Worm (Caenorhabditis elegans) whole organism, L4 larva: Measurements from ENCODE around the gene C02G6.3.

Experiments used
- D1046.2 ChIP-seq: fragments of 200-800 bp; sonication (Bioruptor generic); IDR thresholded peaks from 2 replicates; pipeline ENCODE4 v1.3.6; 2022; ENCODE audit warnings: missing genetic modification characterization, missing compliant biosample characterization
- T20F7.1 ChIP-seq: fragments of 200-800 bp; sonication (Bioruptor generic); optimal IDR thresholded peaks from 2 replicates; lab custom pipeline; 2018; ENCODE audit warnings: mild to moderate bottlenecking, missing genetic modification characterization, missing compliant biosample characterization
- Y105C5A.15 ChIP-seq: fragments of 200-800 bp; sonication (Bioruptor generic); IDR thresholded peaks from 2 replicates; pipeline ENCODE4 v1.3.6; 2022; ENCODE audit warnings: missing genetic modification characterization, missing compliant biosample characterization
- Y48G9A.11 ChIP-seq: fragments of 200-800 bp; sonication (Bioruptor generic); IDR thresholded peaks from 2 replicates; pipeline ENCODE4 v1.3.6; 2022; ENCODE audit warnings: missing genetic modification reagents, missing genetic modification characterization, missing compliant biosample characterization
- aha-1 ChIP-seq: fragments of 150-350 bp; peaks from one replicate; lab custom pipeline; 2014; ENCODE audit warnings: missing biosample characterization, missing genetic modification characterization
- ceh-20 ChIP-seq: fragments of 200-800 bp; sonication (Bioruptor generic); IDR thresholded peaks from 2 replicates; pipeline ENCODE4 v1.3.6; 2022; ENCODE audit warnings: missing genetic modification reagents, missing genetic modification characterization, missing compliant biosample characterization
- ceh-28 ChIP-seq: fragments of 150-350 bp; optimal IDR thresholded peaks from 2 replicates; lab custom pipeline; 2014; ENCODE audit warnings: missing biosample characterization, missing genetic modification reagents, missing genetic modification characterization
- ceh-44 ChIP-seq: fragments of 200-800 bp; sonication (Bioruptor generic); IDR thresholded peaks from 2 replicates; pipeline ENCODE4 v1.3.6; 2022; ENCODE audit warnings: missing genetic modification reagents, missing genetic modification characterization, missing compliant biosample characterization
- ces-1 ChIP-seq: fragments of 150-350 bp; sonication (generic microtip); optimal IDR thresholded peaks from 4 replicates; lab custom pipeline; 2014; ENCODE audit warnings: missing biosample characterization, missing genetic modification reagents, missing genetic modification characterization
- cey-2 ChIP-seq: sonication (generic microtip); optimal IDR thresholded peaks from 3 replicates; lab custom pipeline; 2017; ENCODE audit warnings: missing genetic modification characterization, mild to moderate bottlenecking, missing compliant biosample characterization, antibody characterized with exemption, borderline replicate concordance; ENCODE audit not compliant: insufficient read depth
- daf-8 ChIP-seq: fragments of 200-800 bp; sonication (Bioruptor generic); IDR thresholded peaks from 2 replicates; pipeline ENCODE4 v1.3.6; 2022; ENCODE audit warnings: missing genetic modification characterization, missing compliant biosample characterization
- dmd-6 ChIP-seq: fragments of 200-800 bp; sonication (Bioruptor generic); IDR thresholded peaks from 2 replicates; pipeline ENCODE4 v1.3.6; 2022; ENCODE audit warnings: missing genetic modification reagents, missing genetic modification characterization, missing compliant biosample characterization
- dmd-9 ChIP-seq: fragments of 200-800 bp; sonication (Bioruptor generic); IDR thresholded peaks from 2 replicates; pipeline ENCODE4 v1.3.6; 2022; ENCODE audit warnings: missing genetic modification reagents, missing genetic modification characterization, missing compliant biosample characterization
- duxl-1 ChIP-seq: sonication (generic microtip); optimal IDR thresholded peaks from 2 replicates; lab custom pipeline; 2016; ENCODE audit warnings: mild to moderate bottlenecking, missing genetic modification characterization, moderate library complexity, missing compliant biosample characterization; ENCODE audit not compliant: poor library complexity
- fos-1 ChIP-seq: fragments of 150-350 bp; optimal IDR thresholded peaks from 2 replicates; lab custom pipeline; 2014; ENCODE audit warnings: missing biosample characterization, missing genetic modification characterization
- jun-1 ChIP-seq: fragments of 150-350 bp; optimal IDR thresholded peaks from 2 replicates; lab custom pipeline; 2014; ENCODE audit warnings: missing biosample characterization, missing genetic modification reagents, missing genetic modification characterization
- lim-7 ChIP-seq: fragments of 200-800 bp; sonication (Bioruptor generic); IDR thresholded peaks from 2 replicates; pipeline ENCODE4 v1.3.6; 2022; ENCODE audit warnings: missing genetic modification characterization, missing compliant biosample characterization
- lin-38 ChIP-seq: fragments of 200-800 bp; sonication (Bioruptor generic); IDR thresholded peaks from 2 replicates; pipeline ENCODE4 v1.3.6; 2022; ENCODE audit warnings: missing genetic modification reagents, missing genetic modification characterization, missing compliant biosample characterization
- lin-39 ChIP-seq: fragments of 150-350 bp; optimal IDR thresholded peaks from 2 replicates; lab custom pipeline; 2014; ENCODE audit warnings: missing biosample characterization, missing genetic modification reagents, missing genetic modification characterization
- lsy-2 ChIP-seq, 2 experiments: fragments of 150-350 bp in 1 of 2; sonication (generic microtip) in 1 of 2; optimal IDR thresholded peaks; 2 replicates each; lab custom pipeline; 2014 to 2017; ENCODE audit warnings: missing biosample characterization in 2 of 2, missing genetic modification characterization in 2 of 2
- mes-2 ChIP-seq: sonication (generic microtip); optimal IDR thresholded peaks from 2 replicates; lab custom pipeline; 2016; ENCODE audit warnings: missing genotype, mild to moderate bottlenecking, missing genetic modification characterization, missing compliant biosample characterization; ENCODE audit not compliant: poor library complexity, severe bottlenecking
- mxl-3 ChIP-seq: fragments of 200-800 bp; sonication (Bioruptor generic); optimal IDR thresholded peaks from 2 replicates; lab custom pipeline; 2018; ENCODE audit warnings: mild to moderate bottlenecking, missing genetic modification characterization, missing compliant biosample characterization
- nhr-237 ChIP-seq: sonication (generic microtip); optimal IDR thresholded peaks from 2 replicates; lab custom pipeline; 2017; ENCODE audit warnings: missing biosample characterization, missing genetic modification characterization
- nhr-48 ChIP-seq: sonication (generic microtip); optimal IDR thresholded peaks from 2 replicates; lab custom pipeline; 2016; ENCODE audit warnings: mild to moderate bottlenecking, missing genetic modification characterization, missing compliant biosample characterization
- nhr-6 ChIP-seq: fragments of 150-350 bp; optimal IDR thresholded peaks from 2 replicates; lab custom pipeline; 2014; ENCODE audit warnings: missing biosample characterization, missing genetic modification characterization
- pqm-1 ChIP-seq: sonication (generic microtip); optimal IDR thresholded peaks from 2 replicates; lab custom pipeline; 2017; ENCODE audit warnings: missing biosample characterization, missing genetic modification characterization
- skn-1 ChIP-seq: fragments of 150-350 bp; optimal IDR thresholded peaks from 2 replicates; lab custom pipeline; 2014; ENCODE audit warnings: missing biosample characterization, missing genetic modification characterization
- tag-97 ChIP-seq: fragments of 200-800 bp; sonication (Bioruptor generic); IDR thresholded peaks from 2 replicates; pipeline ENCODE4 v1.3.6; 2022; ENCODE audit warnings: missing genetic modification characterization, missing compliant biosample characterization
- unc-39 ChIP-seq: sonication (generic microtip); optimal IDR thresholded peaks from 2 replicates; lab custom pipeline; 2017; ENCODE audit warnings: missing biosample characterization, missing genetic modification characterization
- unc-62 ChIP-seq, 3 experiments: fragments of 150-350 bp in 1 of 3; sonication (generic microtip); optimal IDR thresholded peaks in 2 of 3; peaks in 1 of 3; 1 replicate in 1 of 3; 2 replicates in 2 of 3; lab custom pipeline; 2014 to 2017; ENCODE audit warnings: missing biosample characterization in 3 of 3, missing genetic modification characterization in 3 of 3, missing genetic modification reagents in 3 of 3, missing genotype in 1 of 3
- vab-7 ChIP-seq: fragments of 200-800 bp; sonication (Bioruptor generic); IDR thresholded peaks from 2 replicates; pipeline ENCODE4 v1.3.6; 2022; ENCODE audit warnings: missing genetic modification reagents, missing genetic modification characterization, missing compliant biosample characterization
- zag-1 ChIP-seq: fragments of 150-350 bp; optimal IDR thresholded peaks from 2 replicates; lab custom pipeline; 2014; ENCODE audit warnings: missing biosample characterization, missing genetic modification characterization
- zfp-2 ChIP-seq: sonication (generic microtip); optimal IDR thresholded peaks from 2 replicates; lab custom pipeline; 2016; ENCODE audit warnings: mild to moderate bottlenecking, missing genetic modification characterization, missing compliant biosample characterization
- zip-11 ChIP-seq: fragments of 200-800 bp; sonication (Bioruptor generic); IDR thresholded peaks from 2 replicates; pipeline ENCODE4 v1.3.6; 2022; ENCODE audit warnings: missing genetic modification characterization, missing compliant biosample characterization

The C02G6.3 gene

ce11 chrV:5871759-5872158 is 8.4 kb upstream of the C02G6.3 start, which contains the start of gene C02G6.2:
Gene C02G6.2 (plus strand): TSS chrV:5872059.
- TF ChIP-seq dmd-6 (GFP tag; lab: Robert Waterston, UW) (no peak), nhr-237 (no peak), cey-2 (tag; lab: Kevin White, UChicago) (no peak), daf-8 (no peak), duxl-1 (tag; lab: Kevin White, UChicago) (no peak), fos-1 (tag; lab: Kevin White, UChicago) (no peak), zag-1 (tag; lab: Kevin White, UChicago) (no peak), unc-39 (tag; lab: Kevin White, UChicago) (no peak), lin-38 (no peak), nhr-6 (tag; lab: Kevin White, UChicago) (no peak)
- TF ChIP-seq, all 104 proteins: peak for 0

ce11 chrV:5876966-5877365 is 3.2 kb upstream of the C02G6.3 start:
- TF ChIP-seq aha-1 (tag; lab: Kevin White, UChicago): peak; percentile 27
- peak in 1 of 2 experiments; percentile 90 for TF ChIP-seq unc-62 (GFP tag; optimal IDR thresholded peaks at IDR 0.05 in 1 of 2; lab: Kevin White, UChicago)
- TF ChIP-seq unc-62 (tag; optimal IDR thresholded peaks at IDR 0.05; lab: Kevin White, UChicago): no peak
- TF ChIP-seq nhr-6 (tag; lab: Kevin White, UChicago): no peak
- TF ChIP-seq, all 104 proteins: peak for 2

ce11 chrV:5882429-5882828 is 2.3 kb downstream of the C02G6.3 start:
- TF ChIP-seq ceh-20 (GFP tag; lab: Robert Waterston, UW) (no peak), pqm-1 (tag; lab: Kevin White, UChicago) (peak; percentile 2)
- TF ChIP-seq, all 104 proteins: peak for 1

ce11 chrV:5883735-5884134 is 3.6 kb downstream of the C02G6.3 start, which contains the start of gene C04E6.8:
Gene C04E6.8 (minus strand): TSS chrV:5883835.
- TF ChIP-seq nhr-48 (tag; lab: Kevin White, UChicago) (no peak), ceh-44 (no peak), T20F7.1 (no peak), cey-2 (tag; lab: Kevin White, UChicago) (no peak), D1046.2 (GFP tag; lab: Robert Waterston, UW) (no peak), mes-2 (no peak), ceh-20 (GFP tag; lab: Robert Waterston, UW) (no peak), Y48G9A.11 (GFP tag; lab: Robert Waterston, UW) (no peak), lin-39 (tag; lab: Kevin White, UChicago) (no peak)

- TF ChIP-seq Y105C5A.15 (GFP tag; lab: Robert Waterston, UW) (no peak), vab-7 (GFP tag; lab: Robert Waterston, UW) (no peak), jun-1 (tag; lab: Kevin White, UChicago) (no peak), ces-1 (no peak), unc-62 (GFP tag; optimal IDR thresholded peaks at IDR 0.05 in 1 of 2; lab: Kevin White, UChicago) (peak in 1 of 2 experiments; percentile 25), unc-62 (tag; optimal IDR thresholded peaks at IDR 0.05; lab: Kevin White, UChicago) (no peak), dmd-9 (no peak), lsy-2 (tag; optimal IDR thresholded peaks at IDR 0.05; lab: Kevin White, UChicago) (no peak), zip-11 (GFP tag; lab: Robert Waterston, UW) (no peak), aha-1 (tag; lab: Kevin White, UChicago) (no peak), tag-97 (no peak), lim-7 (no peak), ceh-28 (tag; lab: Kevin White, UChicago) (no peak), zfp-2 (tag; lab: Kevin White, UChicago) (no peak), skn-1 (tag; lab: Kevin White, UChicago) (no peak), ceh-20 (GFP tag; lab: Robert Waterston, UW) (peak; percentile 45; the same call in 1 of the 2 replicates), mxl-3 (no peak)
Observed at ce11 chrV:5888820-5889219, 8.7 kb downstream of the C02G6.3 start.
